Fruit fly (Drosophila melanogaster) whole organism, embryonic: Measurements from ENCODE around the gene Tengl1.

Experiments
- Adf1 ChIP-seq: fragments of 200-800 bp; sonication (Bioruptor generic); IDR thresholded peaks from 2 replicates; pipeline ENCODE4 v1.3.6; 2022; ENCODE audit warnings: missing biosample characterization, missing genetic modification characterization
- Awh ChIP-seq: fragments of 200-800 bp; sonication (Bioruptor generic); IDR thresholded peaks from 2 replicates; pipeline ENCODE4, ENCODE4 v1.3.6; 2022; ENCODE audit warnings: missing biosample characterization, missing genetic modification characterization
- CG15696 ChIP-seq: fragments of 200-800 bp; sonication (Bioruptor generic); optimal IDR thresholded peaks from 2 replicates; lab custom pipeline; 2019; ENCODE audit warnings: missing biosample characterization, mild to moderate bottlenecking, missing genetic modification characterization, moderate library complexity
- CG1602 ChIP-seq: fragments of 200-800 bp; sonication (Bioruptor generic); optimal IDR thresholded peaks from 3 replicates; lab custom pipeline; 2016; ENCODE audit warnings: missing biosample characterization, missing genetic modification characterization
- CG16813 ChIP-seq: fragments of 200-800 bp; sonication (Bioruptor generic); IDR thresholded peaks from 3 replicates; pipeline ENCODE4 v1.3.6; 2022; ENCODE audit warnings: missing biosample characterization, missing genetic modification characterization; ENCODE audit not compliant: partially characterized antibody
- CG17359 ChIP-seq: fragments of 200-800 bp; sonication (Bioruptor generic); optimal IDR thresholded peaks from 3 replicates; lab custom pipeline; 2018; ENCODE audit warnings: missing biosample characterization, mild to moderate bottlenecking, missing genetic modification characterization, moderate library complexity
- CG31365 ChIP-seq: fragments of 200-800 bp; sonication (Bioruptor generic); optimal IDR thresholded peaks from 2 replicates; lab custom pipeline; 2018; ENCODE audit warnings: missing biosample characterization, mild to moderate bottlenecking, missing genetic modification characterization
- CG32532 ChIP-seq: fragments of 200-800 bp; sonication (Bioruptor generic); IDR thresholded peaks from 2 replicates; pipeline ENCODE4 v1.3.6; 2022; ENCODE audit warnings: missing biosample characterization, missing genetic modification characterization
- CG3407 ChIP-seq: fragments of 200-800 bp; sonication (Bioruptor generic); optimal IDR thresholded peaks from 2 replicates; lab custom pipeline; 2018; ENCODE audit warnings: missing biosample characterization, mild to moderate bottlenecking, missing genetic modification characterization
- CG43689 ChIP-seq: fragments of 200-800 bp; sonication (Bioruptor generic); IDR thresholded peaks from 2 replicates; pipeline ENCODE4 v1.3.6; 2022; ENCODE audit warnings: missing biosample characterization, missing genetic modification characterization
- CG6791 ChIP-seq: fragments of 200-800 bp; sonication (Bioruptor generic); IDR thresholded peaks from 3 replicates; pipeline ENCODE4 v1.3.6; 2022; ENCODE audit warnings: missing biosample characterization, missing genetic modification characterization; ENCODE audit not compliant: partially characterized antibody
- CG6854 ChIP-seq: fragments of 200-800 bp; sonication (Bioruptor generic); optimal IDR thresholded peaks from 3 replicates; lab custom pipeline; 2017; ENCODE audit warnings: missing biosample characterization, mild to moderate bottlenecking, missing genetic modification characterization
- CG7556 ChIP-seq: fragments of 200-800 bp; sonication (Bioruptor generic); optimal IDR thresholded peaks from 2 replicates; lab custom pipeline; 2017; ENCODE audit warnings: missing biosample characterization, mild to moderate bottlenecking, missing genetic modification characterization
- CG7987 ChIP-seq: fragments of 200-800 bp; sonication (Bioruptor generic); optimal IDR thresholded peaks from 2 replicates; lab custom pipeline; 2018; ENCODE audit warnings: missing biosample characterization, mild to moderate bottlenecking, missing genetic modification characterization, moderate library complexity
- CG8359 ChIP-seq: fragments of 200-800 bp; sonication (Bioruptor generic); optimal IDR thresholded peaks from 2 replicates; lab custom pipeline; 2017; ENCODE audit warnings: missing biosample characterization, mild to moderate bottlenecking, missing genetic modification characterization, borderline replicate concordance
- CG8388 ChIP-seq: fragments of 200-800 bp; sonication (Bioruptor generic); optimal IDR thresholded peaks from 2 replicates; lab custom pipeline; 2019; ENCODE audit warnings: missing biosample characterization, mild to moderate bottlenecking, missing genetic modification characterization, moderate library complexity
- CG9609 ChIP-seq: fragments of 200-800 bp; sonication (Bioruptor generic); optimal IDR thresholded peaks from 3 replicates; lab custom pipeline; 2016; ENCODE audit warnings: missing biosample characterization, missing genetic modification characterization
- CG9797 ChIP-seq: fragments of 200-800 bp; sonication (Bioruptor generic); optimal IDR thresholded peaks from 3 replicates; lab custom pipeline; 2018; ENCODE audit warnings: missing biosample characterization, mild to moderate bottlenecking, missing genetic modification characterization
- D19A ChIP-seq: fragments of 200-800 bp; optimal IDR thresholded peaks from 3 replicates; lab custom pipeline; 2019; ENCODE audit warnings: missing biosample characterization, mild to moderate bottlenecking, missing genetic modification characterization, moderate library complexity
- H15 ChIP-seq: fragments of 200-800 bp; sonication (Bioruptor generic); IDR thresholded peaks from 3 replicates; pipeline ENCODE4 v1.3.6; 2022; ENCODE audit warnings: missing biosample characterization, missing genetic modification characterization
- Hr51 ChIP-seq, 2 experiments: fragments of 200-800 bp; sonication (Bioruptor generic); optimal IDR thresholded peaks; 2 replicates in 1 of 2; 3 replicates in 1 of 2; lab custom pipeline; 2016 to 2018; ENCODE audit warnings: missing biosample characterization in 2 of 2, missing genetic modification characterization in 2 of 2, mild to moderate bottlenecking in 1 of 2, moderate library complexity in 1 of 2
- Hsf ChIP-seq: fragments of 200-800 bp; sonication (Bioruptor generic); optimal IDR thresholded peaks from 3 replicates; lab custom pipeline; 2016; ENCODE audit warnings: missing biosample characterization, missing genetic modification characterization
- Lhr ChIP-seq: fragments of 200-800 bp; sonication (Bioruptor generic); optimal IDR thresholded peaks from 3 replicates; lab custom pipeline; 2017; ENCODE audit warnings: mild to moderate bottlenecking, missing biosample characterization, missing genetic modification reagents, missing genetic modification characterization
- Max ChIP-seq: fragments of 200-800 bp; sonication (Bioruptor generic); optimal IDR thresholded peaks from 2 replicates; lab custom pipeline; 2016; ENCODE audit warnings: missing biosample characterization, mild to moderate bottlenecking, missing genetic modification characterization
- NFAT ChIP-seq: fragments of 200-800 bp; sonication (Bioruptor generic); IDR thresholded peaks from 2 replicates; pipeline ENCODE4 v1.3.6; 2022; ENCODE audit warnings: missing biosample characterization, missing genetic modification characterization
- Nf-YA ChIP-seq: fragments of 200-800 bp; sonication (Bioruptor generic); IDR thresholded peaks from 2 replicates; pipeline ENCODE4 v1.3.6; 2022; ENCODE audit warnings: missing biosample characterization, missing genetic modification characterization
- Nf-YB ChIP-seq: fragments of 200-800 bp; sonication (Bioruptor generic); optimal IDR thresholded peaks from 3 replicates; lab custom pipeline; 2019; ENCODE audit warnings: missing biosample characterization, mild to moderate bottlenecking, missing genetic modification characterization, moderate library complexity
- Optix ChIP-seq: fragments of 200-800 bp; sonication (Bioruptor generic); IDR thresholded peaks from 3 replicates; pipeline ENCODE4 v1.3.6; 2022; ENCODE audit warnings: missing biosample characterization, missing genetic modification characterization
- Sox100B ChIP-seq: fragments of 200-800 bp; sonication (Bioruptor generic); optimal IDR thresholded peaks from 3 replicates; lab custom pipeline; 2018; ENCODE audit warnings: missing biosample characterization, mild to moderate bottlenecking, missing genetic modification characterization
- aop ChIP-seq: fragments of 200-800 bp; sonication (Bioruptor generic); IDR thresholded peaks from 2 replicates; pipeline ENCODE4 v1.3.6; 2022; ENCODE audit warnings: missing biosample characterization, missing genetic modification characterization
- br ChIP-seq: fragments of >200 bp; optimal IDR thresholded peaks from 2 replicates; lab custom pipeline; 2017
- chinmo ChIP-seq: fragments of 200-800 bp; sonication (Bioruptor generic); IDR thresholded peaks from 4 replicates; pipeline ENCODE4 v1.3.6; 2022; ENCODE audit warnings: missing biosample characterization, missing genetic modification characterization; ENCODE audit not compliant: partially characterized antibody
- exex ChIP-seq: fragments of 200-800 bp; sonication (Bioruptor generic); optimal IDR thresholded peaks from 4 replicates; lab custom pipeline; 2018; ENCODE audit warnings: missing biosample characterization, mild to moderate bottlenecking, missing genetic modification characterization, moderate library complexity
- fd96Cb ChIP-seq: fragments of 200-800 bp; sonication (Bioruptor generic); optimal IDR thresholded peaks from 2 replicates; lab custom pipeline; 2018; ENCODE audit warnings: missing biosample characterization, mild to moderate bottlenecking, missing genetic modification characterization, moderate library complexity
- fu2 ChIP-seq: fragments of 200-800 bp; sonication (Bioruptor generic); optimal IDR thresholded peaks from 2 replicates; lab custom pipeline; 2016; ENCODE audit warnings: missing biosample characterization, missing genetic modification characterization
- grau ChIP-seq: fragments of 200-800 bp; optimal IDR thresholded peaks from 3 replicates; lab custom pipeline; 2019; ENCODE audit warnings: missing biosample characterization, mild to moderate bottlenecking, missing genetic modification characterization, moderate library complexity
- gsb ChIP-seq: fragments of 200-800 bp; sonication (Bioruptor generic); IDR thresholded peaks from 2 replicates; pipeline ENCODE4 v1.3.6; 2022; ENCODE audit warnings: missing biosample characterization, missing genetic modification characterization
- jigr1 ChIP-seq: fragments of 200-800 bp; sonication (Bioruptor generic); IDR thresholded peaks from 3 replicates; pipeline ENCODE4 v1.3.6; 2022; ENCODE audit warnings: missing biosample characterization, missing genetic modification characterization
- nmo ChIP-seq: fragments of 200-800 bp; sonication (Bioruptor generic); optimal IDR thresholded peaks from 2 replicates; lab custom pipeline; 2018; ENCODE audit warnings: missing biosample characterization, mild to moderate bottlenecking, missing genetic modification characterization, moderate library complexity
- otp ChIP-seq: fragments of 200-800 bp; sonication (Bioruptor generic); IDR thresholded peaks from 3 replicates; pipeline ENCODE4, ENCODE4 v1.3.6; 2022; ENCODE audit warnings: missing biosample characterization, missing genetic modification characterization
- pita ChIP-seq: fragments of 200-800 bp; sonication (Bioruptor generic); optimal IDR thresholded peaks from 2 replicates; lab custom pipeline; 2017; ENCODE audit warnings: missing biosample characterization, mild to moderate bottlenecking, missing genetic modification characterization
- prd ChIP-seq, 3 experiments: fragments of >200 bp in 2 of 3; fragments of 200-800 bp in 1 of 3; sonication (Bioruptor generic) in 1 of 3; optimal IDR thresholded peaks in 2 of 3; IDR thresholded peaks in 1 of 3; 2 replicates in 2 of 3; 3 replicates in 1 of 3; pipeline versions ENCODE4 v1.3.6 to Lab custom; 2017 to 2022; ENCODE audit warnings: missing biosample characterization in 1 of 3, missing genetic modification characterization in 1 of 3
- seq ChIP-seq: fragments of 200-800 bp; sonication (Bioruptor generic); IDR thresholded peaks from 2 replicates; pipeline ENCODE4 v1.3.6; 2022; ENCODE audit warnings: missing biosample characterization, missing genetic modification characterization
- slbo ChIP-seq: fragments of 200-800 bp; sonication (Bioruptor generic); IDR thresholded peaks from 2 replicates; pipeline ENCODE4 v1.3.6; 2022; ENCODE audit warnings: missing biosample characterization, missing genetic modification characterization
- sug ChIP-seq: fragments of 200-800 bp; optimal IDR thresholded peaks from 2 replicates; lab custom pipeline; 2019; ENCODE audit warnings: missing biosample characterization, mild to moderate bottlenecking, missing genetic modification characterization, moderate library complexity
- unc-4 ChIP-seq: fragments of 200-800 bp; sonication (Bioruptor generic); IDR thresholded peaks from 2 replicates; pipeline ENCODE4 v1.3.6; 2022; ENCODE audit warnings: missing biosample characterization, missing genetic modification characterization; ENCODE audit not compliant: partially characterized antibody
- usp ChIP-seq: fragments of >200 bp; optimal IDR thresholded peaks from 2 replicates; lab custom pipeline; 2017; ENCODE audit warnings: missing biosample characterization, missing genetic modification characterization
- wdn ChIP-seq: fragments of 200-800 bp; sonication (Bioruptor generic); IDR thresholded peaks from 2 replicates; pipeline ENCODE4 v1.3.6; 2022; ENCODE audit warnings: missing biosample characterization, missing genetic modification characterization
- zen ChIP-seq: fragments of 200-800 bp; sonication (Bioruptor generic); optimal IDR thresholded peaks from 3 replicates; lab custom pipeline; 2018; ENCODE audit warnings: missing biosample characterization, mild to moderate bottlenecking, missing genetic modification characterization, moderate library complexity
- zen2 ChIP-seq: fragments of 200-800 bp; sonication (Bioruptor generic); IDR thresholded peaks from 3 replicates; pipeline ENCODE4 v1.3.6; 2022; ENCODE audit warnings: missing biosample characterization, missing genetic modification characterization; ENCODE audit not compliant: partially characterized antibody
- zfh1 ChIP-seq: fragments of 200-800 bp; sonication (Bioruptor generic); IDR thresholded peaks from 3 replicates; pipeline ENCODE4 v1.3.6; 2022; ENCODE audit warnings: missing biosample characterization, missing genetic modification characterization

Gene Tengl1

DNA sequence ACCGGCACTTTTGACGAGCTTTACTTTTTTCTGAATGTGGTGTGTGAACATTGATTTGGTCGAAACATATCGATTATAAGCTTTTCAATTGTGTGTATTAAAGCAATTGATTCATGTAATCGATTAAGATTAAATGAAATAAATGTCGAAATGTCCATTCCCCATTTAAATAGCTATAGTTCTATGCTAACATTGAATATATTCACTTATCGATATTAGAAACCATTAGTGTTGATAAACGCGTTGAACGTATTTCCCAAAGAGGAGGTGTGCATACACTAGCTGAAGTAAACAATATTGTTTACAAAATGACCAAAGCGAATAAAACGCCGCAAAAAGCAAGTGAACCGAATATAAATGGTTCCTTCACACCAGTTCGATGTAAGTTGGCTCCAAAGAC is 26.4 kb downstream of the Tengl1 start, which contains the start of the genes Uch and CG34174 (continued):
- TF ChIP-seq fu2 (peak; percentile 20), gsb (GFP tag; lab: Robert Waterston, UW) (no peak), CG17359 (tag; lab: Kevin White, UChicago) (no peak), pita (GFP tag; lab: Kevin White, UChicago) (no peak), exex (tag; lab: Kevin White, UChicago) (peak; percentile 15), zfh1 (GFP tag; lab: Robert Waterston, UW) (no peak), fd96Cb (tag; lab: Kevin White, UChicago) (no peak), Optix (GFP tag; lab: Robert Waterston, UW) (no peak), zen2 (GFP tag; lab: Robert Waterston, UW) (peak; percentile 65; the same call in 2 of the 3 replicates), Awh (no peak), jigr1 (no peak), grau (tag; lab: Kevin White, UChicago) (peak; percentile 34), D19A (tag; lab: Kevin White, UChicago) (no peak), Max (GFP tag; lab: Kevin White, UChicago) (peak; percentile 20), otp (GFP tag; lab: Robert Waterston, UW) (no peak), NFAT (no peak), seq (GFP tag; lab: Robert Waterston, UW) (no peak), CG6791 (GFP tag; lab: Robert Waterston, UW) (peak; percentile 65), CG16813 (peak; percentile 70), zen (tag; lab: Kevin White, UChicago) (peak; percentile 46), sug (tag; lab: Kevin White, UChicago) (peak; percentile 48), prd (optimal IDR thresholded peaks at IDR 0.05; lab: Kevin White, UChicago) (no peak), prd (GFP tag; IDR thresholded peaks at IDR 0.05; lab: Robert Waterston, UW) (no peak), H15 (no peak), CG7556 (no peak), CG32532 (GFP tag; lab: Robert Waterston, UW) (no peak), nmo (GFP tag; lab: Kevin White, UChicago) (peak; percentile 71), Adf1 (no peak), CG6854 (no peak), CG9609 (GFP tag; lab: Kevin White, UChicago) (no peak), chinmo (GFP tag; lab: Robert Waterston, UW) (no peak), Nf-YB (GFP tag; lab: Kevin White, UChicago) (no peak), unc-4 (peak; percentile 77), CG31365 (tag; lab: Kevin White, UChicago) (no peak), wdn (no peak), CG8359 (GFP tag; lab: Kevin White, UChicago) (no peak), Hsf (GFP tag; lab: Kevin White, UChicago) (peak; percentile 1), CG43689 (GFP tag; lab: Robert Waterston, UW) (no peak), CG15696 (tag; lab: Kevin White, UChicago) (peak; percentile 1), aop (GFP tag; lab: Robert Waterston, UW) (no peak), Lhr (GFP tag; lab: Kevin White, UChicago) (peak; percentile 66), CG9797 (GFP tag; lab: Kevin White, UChicago) (no peak), CG3407 (GFP tag; lab: Kevin White, UChicago) (no peak), usp (GFP tag; lab: Kevin White, UChicago) (no peak), br (lab: Kevin White, UChicago) (no peak), CG1602 (GFP tag; lab: Kevin White, UChicago) (no peak), CG8388 (GFP tag; lab: Kevin White, UChicago) (no peak), CG7987 (GFP tag; lab: Kevin White, UChicago) (no peak), Nf-YA (GFP tag; lab: Robert Waterston, UW) (no peak), Sox100B (GFP tag; lab: Kevin White, UChicago) (no peak), slbo (GFP tag; lab: Robert Waterston, UW) (no peak), Hr51 (GFP tag; optimal IDR thresholded peaks at IDR 0.05; lab: Kevin White, UChicago) (peak in 1 of 2 experiments; percentile 3)
